Worm (Caenorhabditis elegans) whole organism, midembryonic: ENCODE results near the gene C47G2.3.

Experiments used
- T22C8.4 ChIP-seq: fragments of 200-800 bp; sonication (Bioruptor generic); IDR thresholded peaks from 2 replicates; pipeline ENCODE4 v1.3.6; 2022; ENCODE audit warnings: missing genetic modification characterization, missing compliant biosample characterization
- cog-1 ChIP-seq: sonication (generic microtip); optimal IDR thresholded peaks from 2 replicates; lab custom pipeline; 2016; ENCODE audit warnings: missing genetic modification characterization, missing compliant biosample characterization
- flt-1 ChIP-seq: fragments of 200-800 bp; sonication (Bioruptor generic); IDR thresholded peaks from 2 replicates; pipeline ENCODE4 v1.3.6; 2022; ENCODE audit warnings: missing genetic modification characterization, missing compliant biosample characterization
- med-1 ChIP-seq: sonication (generic microtip); optimal IDR thresholded peaks from 2 replicates; lab custom pipeline; 2017; ENCODE audit warnings: missing genetic modification characterization, mild to moderate bottlenecking, missing compliant biosample characterization, antibody characterized with exemption, missing genetic modification reagents; ENCODE audit not compliant: insufficient read depth
- ref-1 ChIP-seq: fragments of 200-800 bp; sonication (Bioruptor generic); conservative IDR thresholded peaks from 2 replicates; pipeline ENCODE4 v1.3.6; 2022; ENCODE audit warnings: missing genetic modification reagents, missing genetic modification characterization, missing compliant biosample characterization
- ztf-23 ChIP-seq: fragments of 200-800 bp; sonication (Bioruptor generic); IDR thresholded peaks from 2 replicates; pipeline ENCODE4 v1.3.6; 2022; ENCODE audit warnings: missing genetic modification reagents, missing genetic modification characterization, missing compliant biosample characterization
- ztf-29 ChIP-seq: fragments of 200-800 bp; sonication (Bioruptor generic); IDR thresholded peaks from 2 replicates; pipeline ENCODE4 v1.3.6; 2022; ENCODE audit warnings: missing genetic modification reagents, missing genetic modification characterization, missing compliant biosample characterization

- TF ChIP-seq cog-1 (tag; lab: Kevin White, UChicago): no peak
- no peak for TF ChIP-seq flt-1 (GFP tag; lab: Robert Waterston, UW)
- no peak for TF ChIP-seq T22C8.4 (GFP tag; lab: Robert Waterston, UW)
- no peak for TF ChIP-seq ztf-29
- TF ChIP-seq ref-1 (GFP tag; lab: Robert Waterston, UW): no peak
- no peak for TF ChIP-seq med-1 (GFP tag; lab: Kevin White, UChicago)
- no peak for TF ChIP-seq ztf-23 (GFP tag; lab: Robert Waterston, UW)
These were observed 14.5 kb downstream of the C47G2.3 start for ce11 chrII:11275484-11275883.
